Fruit fly (Drosophila melanogaster) whole organism, embryonic: Measurements from ENCODE around the gene CG15196.

Experiments
- CG10267 ChIP-seq: fragments of 200-800 bp; sonication (Bioruptor generic); optimal IDR thresholded peaks from 2 replicates; lab custom pipeline; 2018; ENCODE audit warnings: missing biosample characterization, mild to moderate bottlenecking, missing genetic modification characterization, moderate library complexity
- CG10431 ChIP-seq: fragments of 200-800 bp; sonication (Bioruptor generic); optimal IDR thresholded peaks from 3 replicates; lab custom pipeline; 2018; ENCODE audit warnings: missing biosample characterization, mild to moderate bottlenecking, missing genetic modification characterization
- CG11504 ChIP-seq: fragments of 200-800 bp; sonication (Bioruptor generic); optimal IDR thresholded peaks from 3 replicates; lab custom pipeline; 2019; ENCODE audit warnings: missing biosample characterization, mild to moderate bottlenecking, missing genetic modification characterization, moderate library complexity
- CG11723 ChIP-seq: fragments of 200-800 bp; sonication (Bioruptor generic); optimal IDR thresholded peaks from 2 replicates; lab custom pipeline; 2017; ENCODE audit warnings: missing biosample characterization, mild to moderate bottlenecking, missing genetic modification characterization
- CG12744 ChIP-seq: fragments of 200-800 bp; sonication (Bioruptor generic); optimal IDR thresholded peaks from 2 replicates; lab custom pipeline; 2016; ENCODE audit warnings: missing biosample characterization, missing genetic modification characterization
- CG14441 ChIP-seq: fragments of 200-800 bp; sonication (Bioruptor generic); IDR thresholded peaks from 2 replicates; pipeline ENCODE4 v1.3.6; 2022; ENCODE audit warnings: missing biosample characterization, missing genetic modification characterization
- CG14710 ChIP-seq: fragments of 200-800 bp; sonication (Bioruptor generic); optimal IDR thresholded peaks from 3 replicates; lab custom pipeline; 2019; ENCODE audit warnings: missing biosample characterization, mild to moderate bottlenecking, missing genetic modification characterization, moderate library complexity
- CG14965 ChIP-seq: fragments of 200-800 bp; sonication (Bioruptor generic); optimal IDR thresholded peaks from 2 replicates; lab custom pipeline; 2016; ENCODE audit warnings: missing biosample characterization, missing genetic modification characterization, borderline replicate concordance
- CG15011 ChIP-seq: fragments of 200-800 bp; sonication (Bioruptor generic); optimal IDR thresholded peaks from 3 replicates; lab custom pipeline; 2018; ENCODE audit warnings: missing biosample characterization, mild to moderate bottlenecking, missing genetic modification characterization
- CG17385 ChIP-seq: fragments of 200-800 bp; sonication (Bioruptor generic); optimal IDR thresholded peaks from 3 replicates; lab custom pipeline; 2018; ENCODE audit warnings: missing biosample characterization, mild to moderate bottlenecking, missing genetic modification characterization
- CG2116 ChIP-seq: fragments of 200-800 bp; sonication (Bioruptor generic); optimal IDR thresholded peaks from 3 replicates; lab custom pipeline; 2018; ENCODE audit warnings: missing biosample characterization, mild to moderate bottlenecking, missing genetic modification characterization
- CG32767 ChIP-seq: fragments of 200-800 bp; sonication (Bioruptor generic); IDR thresholded peaks from 2 replicates; pipeline ENCODE4 v1.3.6; 2022; ENCODE audit warnings: missing biosample characterization, missing genetic modification characterization
- CG34422 ChIP-seq: fragments of 200-800 bp; sonication (Bioruptor generic); IDR thresholded peaks from 3 replicates; pipeline ENCODE4 v1.3.6; 2022; ENCODE audit warnings: missing biosample characterization, missing genetic modification characterization
- CG3838 ChIP-seq: fragments of 200-800 bp; sonication (Bioruptor generic); optimal IDR thresholded peaks from 3 replicates; lab custom pipeline; 2016; ENCODE audit warnings: missing biosample characterization, missing genetic modification characterization
- CG3995 ChIP-seq: fragments of 200-800 bp; sonication (Bioruptor generic); optimal IDR thresholded peaks from 3 replicates; lab custom pipeline; 2016; ENCODE audit warnings: missing biosample characterization, missing genetic modification characterization
- CG42726 ChIP-seq: fragments of 200-800 bp; sonication (Bioruptor generic); IDR thresholded peaks from 2 replicates; pipeline ENCODE4 v1.3.6; 2022; ENCODE audit warnings: missing biosample characterization, missing genetic modification characterization; ENCODE audit not compliant: partially characterized antibody
- CG7372 ChIP-seq: fragments of 200-800 bp; sonication (Bioruptor generic); IDR thresholded peaks from 2 replicates; pipeline ENCODE4 v1.3.6; 2022; ENCODE audit warnings: missing biosample characterization, missing genetic modification characterization
- CG8281 ChIP-seq: fragments of 200-800 bp; sonication (Bioruptor generic); optimal IDR thresholded peaks from 2 replicates; lab custom pipeline; 2018; ENCODE audit warnings: missing biosample characterization, mild to moderate bottlenecking, missing genetic modification characterization, moderate library complexity
- CG9437 ChIP-seq: fragments of 200-800 bp; sonication (Bioruptor generic); optimal IDR thresholded peaks from 2 replicates; lab custom pipeline; 2018; ENCODE audit warnings: missing biosample characterization, mild to moderate bottlenecking, missing genetic modification characterization
- Camta ChIP-seq: fragments of 200-800 bp; sonication (Bioruptor generic); optimal IDR thresholded peaks from 2 replicates; lab custom pipeline; 2016; ENCODE audit warnings: missing biosample characterization, missing genetic modification characterization
- Doc2 ChIP-seq: fragments of 200-800 bp; sonication (Bioruptor generic); IDR thresholded peaks from 2 replicates; pipeline ENCODE4 v1.3.6; 2022; ENCODE audit warnings: missing biosample characterization, missing genetic modification characterization
- Gsc ChIP-seq: fragments of 200-800 bp; sonication (Bioruptor generic); IDR thresholded peaks from 2 replicates; pipeline ENCODE4 v1.3.6; 2022; ENCODE audit warnings: missing biosample characterization, missing genetic modification characterization
- HLHmδ ChIP-seq: fragments of 200-800 bp; sonication (Bioruptor generic); optimal IDR thresholded peaks from 2 replicates; lab custom pipeline; 2018; ENCODE audit warnings: missing biosample characterization, mild to moderate bottlenecking, missing genetic modification characterization, moderate library complexity
- Hey ChIP-seq: fragments of 200-800 bp; sonication (Bioruptor generic); optimal IDR thresholded peaks from 3 replicates; lab custom pipeline; 2018; ENCODE audit warnings: missing biosample characterization, mild to moderate bottlenecking, missing genetic modification characterization
- Meics ChIP-seq: fragments of 200-800 bp; sonication (Bioruptor generic); optimal IDR thresholded peaks from 2 replicates; lab custom pipeline; 2017; ENCODE audit warnings: missing biosample characterization, mild to moderate bottlenecking, missing genetic modification characterization
- Oaz ChIP-seq: fragments of 200-800 bp; sonication (Bioruptor generic); IDR thresholded peaks from 2 replicates; pipeline ENCODE4 v1.3.6; 2022; ENCODE audit warnings: missing biosample characterization, missing genetic modification characterization
- Pdp1 ChIP-seq, 2 experiments: fragments of 200-800 bp; sonication (Bioruptor generic); optimal IDR thresholded peaks; 3 replicates each; lab custom pipeline; 2016; ENCODE audit warnings: missing biosample characterization in 2 of 2, missing genetic modification characterization in 2 of 2, mild to moderate bottlenecking in 1 of 2, moderate library complexity in 1 of 2
- Rx ChIP-seq: fragments of 200-800 bp; sonication (Bioruptor generic); IDR thresholded peaks from 2 replicates; pipeline ENCODE4 v1.3.6; 2022; ENCODE audit warnings: missing biosample characterization, missing genetic modification characterization
- Scr ChIP-seq: fragments of 200-800 bp; sonication (Bioruptor generic); IDR thresholded peaks from 2 replicates; pipeline ENCODE4 v1.3.6; 2022; ENCODE audit warnings: missing biosample characterization, missing genetic modification characterization; ENCODE audit not compliant: partially characterized antibody
- TFAM ChIP-seq: fragments of 200-800 bp; sonication (Bioruptor generic); optimal IDR thresholded peaks from 2 replicates; lab custom pipeline; 2017; ENCODE audit warnings: missing biosample characterization, missing genetic modification characterization, inconsistent platforms
- ara ChIP-seq: fragments of 200-800 bp; sonication (Bioruptor generic); IDR thresholded peaks from 2 replicates; pipeline ENCODE4 v1.3.6; 2022; ENCODE audit warnings: missing biosample characterization, missing genetic modification characterization
- bsh ChIP-seq, 2 experiments: fragments of 200-800 bp; sonication (Bioruptor generic); optimal IDR thresholded peaks; 2 replicates each; lab custom pipeline; 2017 to 2018; ENCODE audit warnings: mild to moderate bottlenecking in 2 of 2, missing biosample characterization in 2 of 2, missing genetic modification characterization in 2 of 2, moderate library complexity in 1 of 2
- chif ChIP-seq, 2 experiments: fragments of 200-800 bp; sonication (Bioruptor generic); optimal IDR thresholded peaks; 3 replicates each; lab custom pipeline; 2016; ENCODE audit warnings: missing biosample characterization in 2 of 2, missing genetic modification characterization in 2 of 2
- crol ChIP-seq: fragments of 200-800 bp; sonication (Bioruptor generic); IDR thresholded peaks from 2 replicates; pipeline ENCODE4 v1.3.6; 2022; ENCODE audit warnings: missing biosample characterization, missing genetic modification characterization
- gem ChIP-seq: fragments of 200-800 bp; sonication (Bioruptor generic); optimal IDR thresholded peaks from 2 replicates; lab custom pipeline; 2019; ENCODE audit warnings: missing biosample characterization, mild to moderate bottlenecking, missing genetic modification characterization, moderate library complexity
- gro ChIP-seq: fragments of 200-800 bp; sonication (Bioruptor generic); optimal IDR thresholded peaks from 2 replicates; lab custom pipeline; 2016; ENCODE audit warnings: missing biosample characterization, missing genetic modification characterization
- gsb ChIP-seq: fragments of 200-800 bp; sonication (Bioruptor generic); IDR thresholded peaks from 2 replicates; pipeline ENCODE4 v1.3.6; 2022; ENCODE audit warnings: missing biosample characterization, missing genetic modification characterization
- gsb-n ChIP-seq: fragments of 200-800 bp; sonication (Bioruptor generic); optimal IDR thresholded peaks from 3 replicates; lab custom pipeline; 2018; ENCODE audit warnings: missing biosample characterization, mild to moderate bottlenecking, missing genetic modification characterization
- kni ChIP-seq: fragments of 200-800 bp; sonication (Bioruptor generic); optimal IDR thresholded peaks from 3 replicates; lab custom pipeline; 2017; ENCODE audit warnings: mild to moderate bottlenecking, missing biosample characterization, missing genetic modification reagents, missing genetic modification characterization
- maf-S ChIP-seq: fragments of 200-800 bp; sonication (Bioruptor generic); optimal IDR thresholded peaks from 2 replicates; lab custom pipeline; 2016; ENCODE audit warnings: missing biosample characterization, missing genetic modification characterization
- mirr ChIP-seq: fragments of 200-800 bp; sonication (Bioruptor generic); optimal IDR thresholded peaks from 3 replicates; lab custom pipeline; 2018; ENCODE audit warnings: missing biosample characterization, mild to moderate bottlenecking, missing genetic modification characterization
- onecut ChIP-seq: fragments of 200-800 bp; sonication (Bioruptor generic); IDR thresholded peaks from 2 replicates; pipeline ENCODE4 v1.3.6; 2022; ENCODE audit warnings: missing biosample characterization, missing genetic modification characterization
- pb ChIP-seq: fragments of 200-800 bp; sonication (Bioruptor generic); optimal IDR thresholded peaks from 3 replicates; lab custom pipeline; 2016; ENCODE audit warnings: missing biosample characterization, missing genetic modification characterization
- pzg ChIP-seq: fragments of 200-800 bp; sonication (Bioruptor generic); optimal IDR thresholded peaks from 3 replicates; lab custom pipeline; 2018; ENCODE audit warnings: missing biosample characterization, mild to moderate bottlenecking, missing genetic modification characterization, moderate library complexity
- sd ChIP-seq: fragments of 200-800 bp; sonication (Bioruptor generic); optimal IDR thresholded peaks from 3 replicates; lab custom pipeline; 2018; ENCODE audit warnings: missing biosample characterization, mild to moderate bottlenecking, missing genetic modification characterization, moderate library complexity
- sens ChIP-seq: fragments of 200-800 bp; sonication (Bioruptor generic); peaks from one replicate; lab custom pipeline; 2016; ENCODE audit warnings: missing biosample characterization, missing genetic modification characterization
- slbo ChIP-seq: fragments of 200-800 bp; sonication (Bioruptor generic); IDR thresholded peaks from 2 replicates; pipeline ENCODE4 v1.3.6; 2022; ENCODE audit warnings: missing biosample characterization, missing genetic modification characterization
- stwl ChIP-seq: fragments of 200-800 bp; sonication (Bioruptor generic); optimal IDR thresholded peaks from 3 replicates; lab custom pipeline; 2018; ENCODE audit warnings: missing biosample characterization, mild to moderate bottlenecking, missing genetic modification characterization, moderate library complexity
- trem ChIP-seq: fragments of 200-800 bp; optimal IDR thresholded peaks from 3 replicates; lab custom pipeline; 2019; ENCODE audit warnings: missing biosample characterization, mild to moderate bottlenecking, missing genetic modification characterization, moderate library complexity
- vvl ChIP-seq: fragments of 200-800 bp; sonication (Bioruptor generic); IDR thresholded peaks from 2 replicates; pipeline ENCODE4 v1.3.6; 2022; ENCODE audit warnings: missing biosample characterization, missing genetic modification characterization
- z ChIP-seq: fragments of 200-800 bp; sonication (Bioruptor generic); IDR thresholded peaks from 3 replicates; pipeline ENCODE4 v1.3.6; 2022; ENCODE audit warnings: missing biosample characterization, missing genetic modification characterization

CG15196 gene

dm6 chrX:11384023-11384444, 25.7 kb upstream of the CG15196 start (continued):
- TF ChIP-seq CG9437 (GFP tag; lab: Kevin White, UChicago) (no peak), ara (peak; percentile 39; the same call in 1 of the 2 replicates), CG10431 (GFP tag; lab: Kevin White, UChicago) (no peak), sd (no peak), stwl (tag; lab: Kevin White, UChicago) (no peak), CG11723 (GFP tag; lab: Kevin White, UChicago) (no peak), vvl (GFP tag; lab: Robert Waterston, UW) (peak; percentile 83), HLHmδ (GFP tag; lab: Kevin White, UChicago) (no peak), CG10267 (tag; lab: Kevin White, UChicago) (peak; percentile 31), maf-S (GFP tag; lab: Kevin White, UChicago) (peak; percentile 40), gro (GFP tag; lab: Kevin White, UChicago) (peak; percentile 57), CG14965 (no peak), Rx (peak; percentile 52; the same call in 1 of the 2 replicates), pzg (GFP tag; lab: Kevin White, UChicago) (no peak), CG14441 (GFP tag; lab: Robert Waterston, UW) (peak; percentile 76), crol (GFP tag; lab: Robert Waterston, UW) (no peak), TFAM (GFP tag; lab: Kevin White, UChicago) (no peak), CG11504 (tag; lab: Kevin White, UChicago) (peak; percentile 76), CG32767 (GFP tag; lab: Robert Waterston, UW) (peak; percentile 54; the same call in 1 of the 2 replicates), Camta (GFP tag; lab: Kevin White, UChicago) (peak; percentile 29), Gsc (GFP tag; lab: Robert Waterston, UW) (0 out of 2 replicates have a peak, but pooled peaks have one; percentile 31), pb (GFP tag; lab: Kevin White, UChicago) (no peak), gsb (GFP tag; lab: Robert Waterston, UW) (peak; percentile 62), CG7372 (GFP tag; lab: Robert Waterston, UW) (peak; percentile 76), CG34422 (GFP tag; lab: Robert Waterston, UW) (0 out of 3 replicates have a peak, but pooled peaks have one; percentile 36), mirr (GFP tag; lab: Kevin White, UChicago) (peak; percentile 8), CG3838 (GFP tag; lab: Kevin White, UChicago) (no peak), Hey (no peak), sens (GFP tag; lab: Kevin White, UChicago) (peak; percentile 80), CG12744 (GFP tag; lab: Kevin White, UChicago) (peak; percentile 1), CG8281 (tag; lab: Kevin White, UChicago) (peak; percentile 42), CG42726 (GFP tag; lab: Robert Waterston, UW) (no peak), gem (tag; lab: Kevin White, UChicago) (peak; percentile 75), chif (GFP tag; optimal IDR thresholded peaks at IDR 0.05; lab: Kevin White, UChicago) (peak in 1 of 2 experiments; percentile 26), Pdp1 (GFP tag; optimal IDR thresholded peaks at IDR 0.05; lab: Kevin White, UChicago) (peak; percentile 65 to 74), CG15011 (peak; percentile 47), bsh (GFP tag; optimal IDR thresholded peaks at IDR 0.05; lab: Kevin White, UChicago) (no peak), gsb-n (tag; lab: Kevin White, UChicago) (no peak), CG2116 (GFP tag; lab: Kevin White, UChicago) (no peak), Oaz (GFP tag; lab: Robert Waterston, UW) (peak; percentile 64), trem (tag; lab: Kevin White, UChicago) (no peak), Meics (GFP tag; lab: Kevin White, UChicago) (peak; percentile 86), CG17385 (GFP tag; lab: Kevin White, UChicago) (peak; percentile 65), CG3995 (peak; percentile 13), kni (GFP tag; lab: Kevin White, UChicago) (no peak), onecut (GFP tag; lab: Robert Waterston, UW) (peak; percentile 51), CG14710 (tag; lab: Kevin White, UChicago) (no peak), z (no peak), slbo (GFP tag; lab: Robert Waterston, UW) (peak; percentile 92), Doc2 (GFP tag; lab: Robert Waterston, UW) (no peak), Scr (GFP tag; lab: Robert Waterston, UW) (0 out of 2 replicates have a peak, but pooled peaks have one; percentile 7)
